Fruit fly (Drosophila melanogaster) whole organism, wandering third instar larva: ENCODE measurements around the gene MRG15.
A peak's percentile ranks its signal among the peaks of the same experiment; 100 is the strongest.

Source experiments
- Abd-B ChIP-seq: fragments of >200 bp; optimal IDR thresholded peaks from 2 replicates; lab custom pipeline; 2017; ENCODE audit warnings: missing biosample characterization, missing genetic modification characterization
- CG32264 ChIP-seq: fragments of 200-800 bp; sonication (Bioruptor generic); optimal IDR thresholded peaks from 2 replicates; lab custom pipeline; 2016; ENCODE audit warnings: missing biosample characterization, missing genetic modification characterization
- HLH106 ChIP-seq: fragments of 200-800 bp; optimal IDR thresholded peaks from 3 replicates; lab custom pipeline; 2019; ENCODE audit warnings: missing biosample characterization, mild to moderate bottlenecking, missing genetic modification characterization, moderate library complexity
- Vsx2 ChIP-seq: fragments of 200-300, 225-300 bp; sonication (Bioruptor generic); optimal IDR thresholded peaks from 2 replicates; lab custom pipeline; 2018; ENCODE audit warnings: missing biosample characterization, missing genetic modification characterization; ENCODE audit not compliant: partially characterized antibody
- dsf ChIP-seq: sonication (Bioruptor generic); optimal IDR thresholded peaks from 2 replicates; lab custom pipeline; 2016; ENCODE audit warnings: missing biosample characterization, missing genetic modification characterization, borderline replicate concordance
- h ChIP-seq: fragments of 200-800 bp; sonication (Bioruptor generic); optimal IDR thresholded peaks from 3 replicates; lab custom pipeline; 2016; ENCODE audit warnings: missing biosample characterization, mild to moderate bottlenecking, missing genetic modification characterization
- psq ChIP-seq: fragments of 200-800 bp; sonication (Bioruptor generic); optimal IDR thresholded peaks from 3 replicates; lab custom pipeline; 2017; ENCODE audit warnings: missing biosample characterization, mild to moderate bottlenecking, missing genetic modification characterization, moderate library complexity
- sv ChIP-seq: fragments of 200-800 bp; sonication (Bioruptor generic); optimal IDR thresholded peaks from 3 replicates; lab custom pipeline; 2016; ENCODE audit warnings: missing biosample characterization, missing genetic modification characterization
- woc ChIP-seq: sonication (Bioruptor generic); optimal IDR thresholded peaks from 2 replicates; lab custom pipeline; 2016; ENCODE audit warnings: missing biosample characterization, mild to moderate bottlenecking, missing genetic modification characterization

dm6 chr3R:15319912-15320746 lies 42.2 kb upstream of the MRG15 start, which contains the start of the genes CG6276 and CG44040:
- peak; percentile 52 for TF ChIP-seq h (GFP tag; lab: Kevin White, UChicago)
- TF ChIP-seq Vsx2 (GFP tag; lab: Kevin White, UChicago): no peak
- peak; percentile 63 for TF ChIP-seq HLH106 (tag; lab: Kevin White, UChicago)
- TF ChIP-seq Abd-B (GFP tag; lab: Kevin White, UChicago): no peak
- TF ChIP-seq woc (GFP tag; lab: Kevin White, UChicago): peak; percentile 63
- no peak for TF ChIP-seq sv (GFP tag; lab: Kevin White, UChicago)
- TF ChIP-seq psq: peak; percentile 19
- TF ChIP-seq dsf: no peak
- no peak for TF ChIP-seq CG32264 (GFP tag; lab: Kevin White, UChicago)
